Worm (Caenorhabditis elegans) whole organism, L4 larva: ENCODE measurements around the gene fbxa-158.

Experiments used
- ama-1 ChIP-seq: fragments of 150-350 bp; optimal IDR thresholded peaks from 2 replicates; lab custom pipeline; 2014; ENCODE audit warnings: inconsistent platforms, mixed read lengths
- daf-19 ChIP-seq: fragments of 200-800 bp; sonication (Bioruptor generic); conservative IDR thresholded peaks from 2 replicates; pipeline ENCODE4 v1.3.6; 2022; ENCODE audit warnings: missing genetic modification characterization, missing compliant biosample characterization
- dpl-1 ChIP-seq: fragments of 150-350 bp; optimal IDR thresholded peaks from 2 replicates; lab custom pipeline; 2014; ENCODE audit warnings: missing biosample characterization, missing genetic modification reagents, missing genetic modification characterization
- duxl-1 ChIP-seq: sonication (generic microtip); optimal IDR thresholded peaks from 2 replicates; lab custom pipeline; 2016; ENCODE audit warnings: mild to moderate bottlenecking, missing genetic modification characterization, moderate library complexity, missing compliant biosample characterization; ENCODE audit not compliant: poor library complexity
- dve-1 ChIP-seq: sonication (generic microtip); optimal IDR thresholded peaks from 2 replicates; lab custom pipeline; 2017; ENCODE audit warnings: antibody characterized with exemption, mild to moderate bottlenecking, missing genetic modification characterization, missing compliant biosample characterization; ENCODE audit not compliant: insufficient read depth
- egl-27 ChIP-seq: sonication (generic microtip); optimal IDR thresholded peaks from 3 replicates; lab custom pipeline; 2017; ENCODE audit warnings: missing biosample characterization, missing genetic modification reagents, missing genetic modification characterization
- fos-1 ChIP-seq: fragments of 150-350 bp; optimal IDR thresholded peaks from 2 replicates; lab custom pipeline; 2014; ENCODE audit warnings: missing biosample characterization, missing genetic modification characterization
- hlh-30 ChIP-seq: sonication (generic microtip); optimal IDR thresholded peaks from 2 replicates; lab custom pipeline; 2017; ENCODE audit warnings: antibody characterized with exemption, mild to moderate bottlenecking, missing genetic modification characterization, missing compliant biosample characterization; ENCODE audit not compliant: insufficient read depth
- jun-1 ChIP-seq: fragments of 150-350 bp; optimal IDR thresholded peaks from 2 replicates; lab custom pipeline; 2014; ENCODE audit warnings: missing biosample characterization, missing genetic modification reagents, missing genetic modification characterization
- mdl-1 ChIP-seq, 2 experiments: fragments of 150-350 bp in 1 of 2; sonication (generic microtip) in 1 of 2; optimal IDR thresholded peaks; 2 replicates each; lab custom pipeline; 2014 to 2017; ENCODE audit warnings: missing biosample characterization in 2 of 2, missing genetic modification characterization in 2 of 2
- nhr-111 ChIP-seq: fragments of 200-800 bp; sonication (Bioruptor generic); optimal IDR thresholded peaks from 2 replicates; lab custom pipeline; 2018; ENCODE audit warnings: mild to moderate bottlenecking, missing genetic modification characterization, missing compliant biosample characterization
- nhr-6 ChIP-seq: fragments of 150-350 bp; optimal IDR thresholded peaks from 2 replicates; lab custom pipeline; 2014; ENCODE audit warnings: missing biosample characterization, missing genetic modification characterization
- snpc-1.2 ChIP-seq: fragments of 200-800 bp; sonication (Bioruptor generic); IDR thresholded peaks from 2 replicates; pipeline ENCODE4 v1.3.6; 2022; ENCODE audit warnings: missing genetic modification reagents, missing genetic modification characterization, missing compliant biosample characterization
- unc-62 ChIP-seq, 3 experiments: fragments of 150-350 bp in 1 of 3; sonication (generic microtip); optimal IDR thresholded peaks in 2 of 3; peaks in 1 of 3; 1 replicate in 1 of 3; 2 replicates in 2 of 3; lab custom pipeline; 2014 to 2017; ENCODE audit warnings: missing biosample characterization in 3 of 3, missing genetic modification characterization in 3 of 3, missing genetic modification reagents in 3 of 3, missing genotype in 1 of 3

DNA sequence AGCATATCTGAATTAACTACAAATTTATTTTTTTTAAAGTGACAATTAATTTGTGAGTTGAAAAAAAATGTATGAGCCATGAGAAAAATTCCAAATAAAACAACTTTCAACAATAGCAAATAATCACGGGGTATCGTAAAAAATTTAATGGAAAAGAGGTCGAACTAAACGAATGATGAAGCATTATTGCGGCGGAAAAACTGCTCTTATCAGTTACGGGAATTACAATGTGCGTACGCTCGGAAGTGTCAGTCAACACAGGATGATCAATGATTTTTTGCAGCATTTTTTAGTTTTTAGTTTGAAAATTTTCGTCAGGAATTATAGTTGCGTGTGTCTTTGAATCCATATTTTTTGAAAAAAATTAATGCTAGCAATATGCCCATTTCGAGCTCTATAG lies 44.3 kb downstream of the fbxa-158 start:
- TF ChIP-seq unc-62 (GFP tag; optimal IDR thresholded peaks at IDR 0.05 in 1 of 2; lab: Kevin White, UChicago) (no peak), unc-62 (tag; optimal IDR thresholded peaks at IDR 0.05; lab: Kevin White, UChicago) (no peak), nhr-111 (GFP tag; lab: Kevin White, UChicago) (no peak), dpl-1 (GFP tag; lab: Kevin White, UChicago) (no peak), nhr-6 (no peak), egl-27 (tag; lab: Kevin White, UChicago) (no peak), daf-19 (GFP tag; lab: Robert Waterston, UW) (no peak), fos-1 (tag; lab: Kevin White, UChicago) (no peak), dve-1 (tag; lab: Kevin White, UChicago) (no peak), mdl-1 (tag; optimal IDR thresholded peaks at IDR 0.05; lab: Kevin White, UChicago) (no peak), ama-1 (lab: Kevin White, UChicago) (no peak), hlh-30 (tag; lab: Kevin White, UChicago) (no peak), duxl-1 (tag; lab: Kevin White, UChicago) (no peak), snpc-1.2 (GFP tag; lab: Robert Waterston, UW) (no peak), jun-1 (tag; lab: Kevin White, UChicago) (no peak)
